Fruit fly (Drosophila melanogaster) whole organism, prepupa: ENCODE measurements around the gene Btk.

Experiments used
- Blimp-1 ChIP-seq: fragments of 200-800 bp; sonication (Bioruptor generic); optimal IDR thresholded peaks from 3 replicates; lab custom pipeline; 2017; ENCODE audit warnings: missing biosample characterization, missing genetic modification characterization, mild to moderate bottlenecking, moderate library complexity, missing genetic modification reagents
- CG10631 ChIP-seq: fragments of 200-800 bp; sonication (Bioruptor generic); optimal IDR thresholded peaks from 2 replicates; lab custom pipeline; 2016; ENCODE audit warnings: missing biosample characterization, missing genetic modification characterization
- CG11294 ChIP-seq: fragments of 200-800 bp; sonication (Bioruptor generic); IDR thresholded peaks from 2 replicates; pipeline ENCODE4 v1.3.6; 2022; ENCODE audit warnings: missing biosample characterization, missing genetic modification characterization
- CG11762 ChIP-seq: fragments of 200-800 bp; sonication (Bioruptor generic); optimal IDR thresholded peaks from 3 replicates; lab custom pipeline; 2016; ENCODE audit warnings: missing biosample characterization, missing genetic modification characterization; ENCODE audit not compliant: insufficient read depth
- CG15336 ChIP-seq: fragments of 200-800 bp; sonication (Bioruptor generic); IDR thresholded peaks from 2 replicates; pipeline ENCODE4 v1.3.6; 2022; ENCODE audit warnings: missing biosample characterization, missing genetic modification characterization
- CG1621 ChIP-seq: fragments of 200-800 bp; sonication (Bioruptor generic); optimal IDR thresholded peaks from 3 replicates; lab custom pipeline; 2018; ENCODE audit warnings: missing biosample characterization, mild to moderate bottlenecking, missing genetic modification characterization
- CG31627 ChIP-seq: fragments of 200-800 bp; sonication (Bioruptor generic); optimal IDR thresholded peaks from 3 replicates; lab custom pipeline; 2016; ENCODE audit warnings: missing biosample characterization, missing genetic modification characterization
- CG34406 ChIP-seq: fragments of 200-800 bp; sonication (Bioruptor generic); optimal IDR thresholded peaks from 3 replicates; lab custom pipeline; 2016; ENCODE audit warnings: missing biosample characterization, missing genetic modification characterization
- CG3919 ChIP-seq: fragments of 200-800 bp; sonication (Bioruptor generic); optimal IDR thresholded peaks from 3 replicates; lab custom pipeline; 2016; ENCODE audit warnings: missing biosample characterization, missing genetic modification characterization
- CG4318 ChIP-seq: fragments of 200-800 bp; sonication (Bioruptor generic); optimal IDR thresholded peaks from 3 replicates; lab custom pipeline; 2017; ENCODE audit warnings: missing biosample characterization, mild to moderate bottlenecking, missing genetic modification characterization
- CG6163 ChIP-seq: fragments of 200-800 bp; sonication (Bioruptor generic); IDR thresholded peaks from 3 replicates; pipeline ENCODE4 v1.3.6; 2022; ENCODE audit warnings: missing biosample characterization, missing genetic modification characterization
- CG6276 ChIP-seq: fragments of 200-800 bp; sonication (Bioruptor generic); optimal IDR thresholded peaks from 2 replicates; lab custom pipeline; 2017; ENCODE audit warnings: missing biosample characterization, mild to moderate bottlenecking, missing genetic modification characterization
- CG6792 ChIP-seq: fragments of 200-800 bp; sonication (Bioruptor generic); optimal IDR thresholded peaks from 3 replicates; lab custom pipeline; 2016; ENCODE audit warnings: missing biosample characterization, missing genetic modification characterization
- CG6808 ChIP-seq: fragments of 200-800 bp; sonication (Bioruptor generic); optimal IDR thresholded peaks from 3 replicates; lab custom pipeline; 2017; ENCODE audit warnings: missing biosample characterization, missing genetic modification characterization, mild to moderate bottlenecking, moderate library complexity, missing genetic modification reagents
- CG6854 ChIP-seq: fragments of 200-800 bp; sonication (Bioruptor generic); optimal IDR thresholded peaks from 2 replicates; lab custom pipeline; 2017; ENCODE audit warnings: missing biosample characterization, mild to moderate bottlenecking, missing genetic modification characterization
- CG8119 ChIP-seq: fragments of 200-800 bp; sonication (Bioruptor generic); IDR thresholded peaks from 3 replicates; pipeline ENCODE4 v1.3.6; 2022; ENCODE audit warnings: missing biosample characterization, missing genetic modification characterization
- CG8319 ChIP-seq: fragments of 200-800 bp; sonication (Bioruptor generic); optimal IDR thresholded peaks from 3 replicates; lab custom pipeline; 2016; ENCODE audit warnings: missing biosample characterization, missing genetic modification characterization
- CG8632 ChIP-seq: fragments of 200-800 bp; sonication (Bioruptor generic); optimal IDR thresholded peaks from 3 replicates; lab custom pipeline; 2016; ENCODE audit warnings: missing biosample characterization, missing genetic modification characterization
- CG9139 ChIP-seq: fragments of 200-800 bp; sonication (Bioruptor generic); optimal IDR thresholded peaks from 3 replicates; lab custom pipeline; 2017; ENCODE audit warnings: missing biosample characterization, mild to moderate bottlenecking, missing genetic modification characterization
- Eip78C ChIP-seq: fragments of 200-800 bp; sonication (Bioruptor generic); peaks from one replicate; lab custom pipeline; 2016; ENCODE audit warnings: missing biosample characterization, missing genetic modification characterization
- Ets96B ChIP-seq: fragments of 200-800 bp; optimal IDR thresholded peaks from 2 replicates; lab custom pipeline; 2019; ENCODE audit warnings: missing biosample characterization, mild to moderate bottlenecking, missing genetic modification characterization, moderate library complexity
- Gug ChIP-seq: fragments of 200-800 bp; sonication (Bioruptor generic); IDR thresholded peaks from 2 replicates; pipeline ENCODE4 v1.3.6; 2022; ENCODE audit warnings: missing biosample characterization, missing genetic modification characterization
- Hr38 ChIP-seq: sonication (Bioruptor generic); optimal IDR thresholded peaks from 2 replicates; lab custom pipeline; 2016; ENCODE audit warnings: missing biosample characterization, missing genetic modification characterization
- Hr39 ChIP-seq: fragments of 200-800 bp; sonication (Bioruptor generic); optimal IDR thresholded peaks from 2 replicates; lab custom pipeline; 2016; ENCODE audit warnings: missing biosample characterization, missing genetic modification characterization
- Hr4 ChIP-seq: fragments of 200-800 bp; sonication (Bioruptor generic); optimal IDR thresholded peaks from 3 replicates; lab custom pipeline; 2016; ENCODE audit warnings: missing biosample characterization, missing genetic modification characterization
- Lpt ChIP-seq: fragments of 200-800 bp; sonication (Bioruptor generic); optimal IDR thresholded peaks from 3 replicates; lab custom pipeline; 2016; ENCODE audit warnings: missing biosample characterization, missing genetic modification characterization
- Met ChIP-seq: fragments of 200-800 bp; sonication (Bioruptor generic); optimal IDR thresholded peaks from 3 replicates; lab custom pipeline; 2016; ENCODE audit warnings: missing biosample characterization, missing genetic modification characterization
- OdsH ChIP-seq: fragments of 200-800 bp; sonication (Bioruptor generic); optimal IDR thresholded peaks from 3 replicates; lab custom pipeline; 2016; ENCODE audit warnings: missing biosample characterization, missing genetic modification characterization
- Sox14 ChIP-seq: fragments of 200-800 bp; sonication (Bioruptor generic); optimal IDR thresholded peaks from 3 replicates; lab custom pipeline; 2016; ENCODE audit warnings: missing biosample characterization, missing genetic modification characterization
- Sox15 ChIP-seq: fragments of 200-800 bp; sonication (Bioruptor generic); optimal IDR thresholded peaks from 3 replicates; lab custom pipeline; 2016; ENCODE audit warnings: missing biosample characterization, missing genetic modification characterization
- achi ChIP-seq: fragments of 200-800 bp; sonication (Bioruptor generic); optimal IDR thresholded peaks from 3 replicates; lab custom pipeline; 2016; ENCODE audit warnings: missing biosample characterization, missing genetic modification characterization
- acj6 ChIP-seq: fragments of 200-800 bp; sonication (Bioruptor generic); optimal IDR thresholded peaks from 3 replicates; lab custom pipeline; 2016; ENCODE audit warnings: missing biosample characterization, missing genetic modification characterization
- cyc ChIP-seq: fragments of 200-800 bp; sonication (Bioruptor generic); optimal IDR thresholded peaks from 3 replicates; lab custom pipeline; 2016; ENCODE audit warnings: missing biosample characterization, missing genetic modification characterization
- dac ChIP-seq: fragments of 200-800 bp; sonication (Bioruptor generic); optimal IDR thresholded peaks from 2 replicates; lab custom pipeline; 2017; ENCODE audit warnings: missing biosample characterization, mild to moderate bottlenecking, missing genetic modification characterization
- dsx ChIP-seq: fragments of 200-800 bp; optimal IDR thresholded peaks from 3 replicates; lab custom pipeline; 2019; ENCODE audit warnings: missing biosample characterization, mild to moderate bottlenecking, missing genetic modification characterization, moderate library complexity; ENCODE audit not compliant: poor library complexity, severe bottlenecking
- eg ChIP-seq: fragments of 200-800 bp; sonication (Bioruptor generic); IDR thresholded peaks from 3 replicates; pipeline ENCODE4 v1.3.6; 2022; ENCODE audit warnings: missing biosample characterization, missing genetic modification characterization
- esn ChIP-seq: fragments of 200-800 bp; sonication (Bioruptor generic); optimal IDR thresholded peaks from 2 replicates; lab custom pipeline; 2016; ENCODE audit warnings: missing biosample characterization, mild to moderate bottlenecking, missing genetic modification characterization, moderate library complexity
- fd59A ChIP-seq: fragments of 200-800 bp; sonication (Bioruptor generic); optimal IDR thresholded peaks from 2 replicates; lab custom pipeline; 2017; ENCODE audit warnings: missing biosample characterization, mild to moderate bottlenecking, missing genetic modification characterization, missing genetic modification reagents
- fkh ChIP-seq: fragments of 200-800 bp; sonication (Bioruptor generic); optimal IDR thresholded peaks from 3 replicates; lab custom pipeline; 2017; ENCODE audit warnings: missing biosample characterization, mild to moderate bottlenecking, missing genetic modification characterization, moderate library complexity
- lz ChIP-seq: fragments of 200-800 bp; sonication (Bioruptor generic); optimal IDR thresholded peaks from 3 replicates; lab custom pipeline; 2016; ENCODE audit warnings: missing biosample characterization, missing genetic modification characterization
- pdm3 ChIP-seq: fragments of 200-800 bp; sonication (Bioruptor generic); optimal IDR thresholded peaks from 3 replicates; lab custom pipeline; 2016; ENCODE audit warnings: missing biosample characterization, missing genetic modification characterization
- salr ChIP-seq, 2 experiments: fragments of 200-800 bp; sonication (Bioruptor generic); optimal IDR thresholded peaks; 3 replicates each; lab custom pipeline; 2016 to 2018; ENCODE audit warnings: missing biosample characterization in 2 of 2, missing genetic modification characterization in 2 of 2, mild to moderate bottlenecking in 1 of 2
- spab ChIP-seq: fragments of 200-800 bp; sonication (Bioruptor generic); optimal IDR thresholded peaks from 2 replicates; lab custom pipeline; 2017; ENCODE audit warnings: missing biosample characterization, mild to moderate bottlenecking, missing genetic modification characterization, missing genetic modification reagents
- topi ChIP-seq: fragments of 200-800 bp; sonication (Bioruptor generic); optimal IDR thresholded peaks from 3 replicates; lab custom pipeline; 2016; ENCODE audit warnings: missing biosample characterization, missing genetic modification characterization
- vri ChIP-seq: fragments of 200-800 bp; sonication (Bioruptor generic); optimal IDR thresholded peaks from 3 replicates; lab custom pipeline; 2016; ENCODE audit warnings: missing biosample characterization, mild to moderate bottlenecking, missing genetic modification characterization

The Btk gene

dm6 chr2L:8319858-8320525 is 19.1 kb upstream of the Btk start, which contains the start of the genes mtsh and strat (continued):
- TF ChIP-seq CG11762 (GFP tag; lab: Kevin White, UChicago) (peak; percentile 21), eg (GFP tag; lab: Robert Waterston, UW) (peak; percentile 53; the same call in 2 of the 3 replicates), CG8632 (GFP tag; lab: Kevin White, UChicago) (no peak)

DNA sequence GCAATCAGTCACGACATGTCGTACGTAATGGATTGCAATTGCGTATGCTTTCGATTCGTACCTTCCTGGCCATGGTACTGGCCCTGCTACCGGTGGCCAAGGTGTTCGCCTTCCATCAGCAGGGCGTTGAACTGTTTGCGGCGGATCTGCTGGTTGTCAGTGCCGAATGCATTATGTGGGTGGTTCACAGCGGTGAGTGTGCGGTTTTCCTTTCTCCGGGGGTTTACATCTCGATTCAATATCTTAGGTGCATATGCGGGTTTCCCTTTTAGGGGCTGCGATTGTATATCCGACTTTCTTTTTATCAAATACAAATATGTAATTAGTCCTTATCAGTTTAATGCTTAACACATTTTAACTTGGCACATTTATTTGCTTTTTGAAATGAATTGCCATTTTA is 10.9 kb upstream of the Btk start:
- TF ChIP-seq eg (GFP tag; lab: Robert Waterston, UW) (no peak), Met (GFP tag; lab: Kevin White, UChicago) (no peak), Sox15 (GFP tag; lab: Kevin White, UChicago) (no peak)
- TF ChIP-seq, all 60 proteins: peak for 0

DNA sequence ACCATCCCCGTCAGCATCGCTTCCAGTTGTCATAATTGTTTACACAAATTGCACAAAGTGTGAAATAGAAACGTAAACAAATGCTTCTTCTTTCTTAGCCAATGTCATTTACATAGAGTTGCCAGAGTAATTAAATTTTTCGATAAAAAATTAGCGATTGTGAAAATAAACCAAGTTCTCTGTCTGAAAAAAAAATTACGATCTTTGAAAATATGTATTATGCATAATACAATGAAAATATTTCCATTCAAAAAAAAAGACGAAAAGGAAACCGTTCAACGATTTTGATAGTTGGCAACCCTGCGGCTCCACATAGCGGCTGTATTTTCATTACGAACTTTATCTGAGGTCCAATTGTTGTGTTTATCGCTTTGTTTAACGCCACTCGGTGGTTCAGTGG is 10.2 kb upstream of the Btk start, which contains the start of the genes CG7810 and CG7806:
TSS of gene CG7810 (minus strand) at position 105 of the 400 bp plus-strand sequence.
TSS of gene CG7806 (plus strand) at position 309 of the 400 bp plus-strand sequence.
- peak; percentile 85 for TF ChIP-seq CG8319
- peak; percentile 94 for TF ChIP-seq CG8119 (GFP tag; lab: Robert Waterston, UW)
- TF ChIP-seq vri (GFP tag; lab: Kevin White, UChicago) = no peak
- TF ChIP-seq fkh (GFP tag; lab: Kevin White, UChicago) = peak; percentile 95
- no peak for TF ChIP-seq Hr4 (GFP tag; lab: Kevin White, UChicago)
- no peak for TF ChIP-seq CG4318 (GFP tag; lab: Kevin White, UChicago)
- TF ChIP-seq Gug (GFP tag; lab: Robert Waterston, UW) = peak; percentile 88
- peak; percentile 89 for TF ChIP-seq topi (GFP tag; lab: Kevin White, UChicago)
- peak; percentile 91 for TF ChIP-seq Hr39 (GFP tag; lab: Kevin White, UChicago)
- peak; percentile 92 for TF ChIP-seq CG10631 (GFP tag; lab: Kevin White, UChicago)
- no peak for TF ChIP-seq pdm3 (GFP tag; lab: Kevin White, UChicago)
- no peak for TF ChIP-seq CG6808 (GFP tag; lab: Kevin White, UChicago)
- TF ChIP-seq Sox15 (GFP tag; lab: Kevin White, UChicago) = peak; percentile 69
- no peak; the same call in 1 of the 3 replicates for TF ChIP-seq eg (GFP tag; lab: Robert Waterston, UW)
- TF ChIP-seq Blimp-1 (GFP tag; lab: Kevin White, UChicago) = peak; percentile 55
- TF ChIP-seq lz (GFP tag; lab: Kevin White, UChicago) = peak; percentile 92
- TF ChIP-seq CG1621 = peak; percentile 79
- peak; percentile 81; the same call in 1 of the 2 replicates for TF ChIP-seq CG11294 (GFP tag; lab: Robert Waterston, UW)
- TF ChIP-seq Hr38 (GFP tag; lab: Kevin White, UChicago) = peak; percentile 37
- TF ChIP-seq spab (GFP tag; lab: Kevin White, UChicago) = no peak
- peak; percentile 97 for TF ChIP-seq achi
- peak; percentile 86 for TF ChIP-seq Ets96B (tag; lab: Kevin White, UChicago)
- TF ChIP-seq salr (GFP tag; optimal IDR thresholded peaks at IDR 0.05; lab: Kevin White, UChicago) = peak in 1 of 2 experiments; percentile 54
- TF ChIP-seq CG11762 (GFP tag; lab: Kevin White, UChicago) = peak; percentile 82
- peak; percentile 96 for TF ChIP-seq CG15336
- TF ChIP-seq CG3919 (GFP tag; lab: Kevin White, UChicago) = no peak
- peak; percentile 95 for TF ChIP-seq esn (GFP tag; lab: Kevin White, UChicago)
- peak; percentile 75 for TF ChIP-seq CG6854
- TF ChIP-seq dsx (GFP tag; lab: Kevin White, UChicago) = peak; percentile 85
- peak; percentile 94 for TF ChIP-seq CG31627 (GFP tag; lab: Kevin White, UChicago)
- TF ChIP-seq CG6163 (GFP tag; lab: Robert Waterston, UW) = peak; percentile 96
- peak; percentile 91 for TF ChIP-seq acj6 (GFP tag; lab: Kevin White, UChicago)
- TF ChIP-seq CG9139 (GFP tag; lab: Kevin White, UChicago) = no peak
- peak; percentile 93 for TF ChIP-seq CG34406 (GFP tag; lab: Kevin White, UChicago)
- TF ChIP-seq fd59A (GFP tag; lab: Kevin White, UChicago) = peak; percentile 73
- TF ChIP-seq CG6792 = peak; percentile 90
- TF ChIP-seq Lpt (GFP tag; lab: Kevin White, UChicago) = peak; percentile 80
- peak; percentile 90 for TF ChIP-seq OdsH (GFP tag; lab: Kevin White, UChicago)
- TF ChIP-seq CG8632 (GFP tag; lab: Kevin White, UChicago) = peak; percentile 89
- no peak for TF ChIP-seq CG6276 (GFP tag; lab: Kevin White, UChicago)
- peak; percentile 94 for TF ChIP-seq Sox14 (GFP tag; lab: Kevin White, UChicago)
- peak; percentile 84 for TF ChIP-seq cyc (GFP tag; lab: Kevin White, UChicago)
- peak; percentile 97 for TF ChIP-seq Eip78C (GFP tag; lab: Kevin White, UChicago)
- TF ChIP-seq dac (GFP tag; lab: Kevin White, UChicago) = no peak
